Fruit fly (Drosophila melanogaster): ENCODE measurements around the gene Tailor.

DNA sequence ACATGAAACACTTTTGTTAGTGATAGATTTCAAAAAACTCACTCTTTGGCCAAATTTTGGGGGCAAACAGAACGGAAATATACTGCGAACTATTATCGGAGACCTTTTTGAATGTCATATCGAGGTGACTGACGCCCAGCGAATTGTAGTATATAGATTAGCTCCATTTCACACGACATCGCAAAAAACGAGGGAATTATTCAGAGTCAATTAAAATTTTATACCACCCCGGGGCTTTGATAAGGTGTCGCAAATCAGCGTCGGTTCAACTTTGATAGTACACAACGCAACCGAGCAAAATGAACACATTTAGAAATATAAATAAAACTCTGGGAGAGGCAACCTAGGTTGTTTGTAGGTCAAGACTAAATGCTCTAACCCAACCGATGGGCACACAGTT, 27.9 kb downstream of the Tailor start:
- no peak for TF ChIP-seq CTCF (optimal IDR thresholded peaks at IDR 0.05)
- no peak for TF ChIP-seq CG8478 (optimal IDR thresholded peaks at IDR 0.05)

Data from S2 (cell line).